Worm (Caenorhabditis elegans): ENCODE results near the gene F16B4.7.

DNA sequence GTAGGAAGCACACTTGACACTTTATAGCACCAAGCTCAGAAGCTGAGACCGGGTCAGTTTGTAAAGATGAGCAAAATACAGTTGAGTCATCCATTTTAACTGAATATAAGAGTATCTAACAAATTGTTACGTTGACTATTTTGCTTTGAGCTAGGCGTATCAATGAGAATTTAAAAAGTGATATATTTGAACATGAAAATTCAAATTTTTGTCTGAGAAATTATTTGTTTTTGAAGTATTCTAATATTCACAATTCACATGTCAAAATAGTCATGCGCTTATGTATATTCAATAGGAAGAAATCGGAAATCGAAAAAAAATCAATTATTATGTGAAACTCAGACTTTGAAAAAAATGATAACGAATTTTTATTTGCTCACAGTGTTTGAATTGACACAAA is 38.8 kb downstream of the F16B4.7 start, which contains the start of gene nhr-110:
- TF ChIP-seq egl-27 (tag; optimal IDR thresholded peaks at IDR 0.05) (no peak), nhr-12 (tag; optimal IDR thresholded peaks at IDR 0.05) (no peak)
